Worm (Caenorhabditis elegans): ENCODE results near the gene nspb-2.

nspb-2 gene

ce11 chrIV:6555388-6556330 lies 35.8 kb upstream of the nspb-2 start, which contains the start of gene paqr-1 (continued):
- TF ChIP-seq lsy-2 (tag; optimal IDR thresholded peaks at IDR 0.05) (peak in 1 of 2 experiments; percentile 43), cey-2 (tag; optimal IDR thresholded peaks at IDR 0.05; ENCODE audit: borderline replicate concordance, insufficient read depth) (peak; percentile 80), daf-19 (GFP tag; conservative IDR thresholded peaks at IDR 0.05) (no peak), aha-1 (tag) (peak; percentile 56)

ce11 chrIV:6556624-6557368 lies 34.7 kb upstream of the nspb-2 start, which contains the start of gene try-3:
Gene try-3 (plus strand): TSS chrIV:6557155.
- TF ChIP-seq spr-1 (tag; optimal IDR thresholded peaks at IDR 0.05) (peak; percentile 11), F44E2.7 (GFP tag; IDR thresholded peaks at IDR 0.05) (peak; percentile 60; the same call in 1 of the 2 replicates), snpc-1.2 (GFP tag; IDR thresholded peaks at IDR 0.05) (peak; percentile 98), lsy-2 (tag; optimal IDR thresholded peaks at IDR 0.05) (peak in 1 of 2 experiments; percentile 67), daf-8 (GFP tag; IDR thresholded peaks at IDR 0.05) (0 out of 2 replicates have a peak, but pooled peaks have one; percentile 15), ceh-32 (tag; optimal IDR thresholded peaks at IDR 0.05; ENCODE audit: poor library complexity) (no peak), ceh-82 (tag; optimal IDR thresholded peaks at IDR 0.05) (no peak), T26A8.4 (GFP tag; IDR thresholded peaks at IDR 0.05) (peak; percentile 66), R02D3.7 (tag; optimal IDR thresholded peaks at IDR 0.05) (no peak), gei-8 (GFP tag; optimal IDR thresholded peaks at IDR 0.05) (peak; percentile 73), ama-1 (optimal IDR thresholded peaks at IDR 0.05) (no peak), ZK337.2 (GFP tag; IDR thresholded peaks at IDR 0.05) (0 out of 2 replicates have a peak, but pooled peaks have one; percentile 14), ztf-11 (tag; optimal IDR thresholded peaks at IDR 0.05) (no peak), pha-4 (GFP tag; IDR thresholded peaks at IDR 0.05) (peak; percentile 87), pha-4 (tag; optimal IDR thresholded peaks at IDR 0.05) (no peak), attf-4 (tag; optimal IDR thresholded peaks at IDR 0.05) (no peak), sdz-12 (GFP tag; optimal IDR thresholded peaks at IDR 0.05) (peak; percentile 57), zfp-3 (GFP tag; conservative IDR thresholded peaks at IDR 0.05) (no peak), F37D6.2 (tag; optimal IDR thresholded peaks at IDR 0.05) (peak; percentile 22), nhr-102 (tag; optimal IDR thresholded peaks at IDR 0.05) (peak; percentile 46), aly-2 (tag; optimal IDR thresholded peaks at IDR 0.05) (no peak), nhr-237 (tag; optimal IDR thresholded peaks at IDR 0.05) (no peak), nhr-28 (tag; optimal IDR thresholded peaks at IDR 0.05) (peak; percentile 52), mes-2 (tag; optimal IDR thresholded peaks at IDR 0.05; ENCODE audit: poor library complexity, severe bottlenecking) (peak; percentile 85), dve-1 (tag; optimal IDR thresholded peaks at IDR 0.05; ENCODE audit: insufficient read depth) (peak; percentile 27), madf-5 (GFP tag; IDR thresholded peaks at IDR 0.05) (peak in 1 of 2 experiments; percentile 82; a peak in 1 of 4 replicates), ceh-20 (GFP tag; IDR thresholded peaks at IDR 0.05) (peak; percentile 60; the same call in 1 of the 2 replicates), fkh-10 (GFP tag; optimal IDR thresholded peaks at IDR 0.05) (peak; percentile 68), zfp-2 (tag; optimal IDR thresholded peaks at IDR 0.05) (peak; percentile 10), dmd-9 (GFP tag; IDR thresholded peaks at IDR 0.05) (peak; percentile 64; the same call in 1 of the 2 replicates), dmd-6 (GFP tag; IDR thresholded peaks at IDR 0.05) (peak; percentile 66), madf-9 (GFP tag; conservative IDR thresholded peaks at IDR 0.05) (peak; percentile 80), hlh-11 (tag; optimal IDR thresholded peaks at IDR 0.05) (peak; percentile 72), ctbp-1 (GFP tag; IDR thresholded peaks at IDR 0.05) (peak; percentile 91), Y48G9A.11 (GFP tag; IDR thresholded peaks at IDR 0.05) (peak; percentile 76), aha-1 (tag) (peak; percentile 58), snpc-4 (tag; optimal IDR thresholded peaks at IDR 0.05) (no peak), mxl-3 (GFP tag; optimal IDR thresholded peaks at IDR 0.05) (peak; percentile 49), Y75B8A.6 (GFP tag; IDR thresholded peaks at IDR 0.05) (peak; percentile 71; the same call in 1 of the 2 replicates), F10B5.3 (tag; optimal IDR thresholded peaks at IDR 0.05) (peak; percentile 17), zag-1 (tag; optimal IDR thresholded peaks at IDR 0.05) (no peak), set-16 (GFP tag; IDR thresholded peaks at IDR 0.05) (no peak; the same call in none of the 2 replicates), nhr-41 (GFP tag; IDR thresholded peaks at IDR 0.05) (peak; percentile 30; the same call in 1 of the 2 replicates)
